Worm (Caenorhabditis elegans) whole organism, L2 larva: ENCODE data around the gene srh-231.

Experiments used
- F13H6.1 ChIP-seq: sonication (generic microtip); optimal IDR thresholded peaks from 2 replicates; lab custom pipeline; 2016; ENCODE audit warnings: missing genetic modification characterization, missing compliant biosample characterization
- Y55F3AM.14 ChIP-seq: fragments of 200-800 bp; sonication (Bioruptor generic); optimal IDR thresholded peaks from 2 replicates; lab custom pipeline; 2018; ENCODE audit warnings: mild to moderate bottlenecking, missing genetic modification characterization, missing compliant biosample characterization
- ZK546.5 ChIP-seq: sonication (generic microtip); optimal IDR thresholded peaks from 2 replicates; lab custom pipeline; 2017; ENCODE audit warnings: missing biosample characterization, missing genetic modification characterization
- alr-1 ChIP-seq: fragments of 150-350 bp; optimal IDR thresholded peaks from 2 replicates; lab custom pipeline; 2014; ENCODE audit warnings: missing biosample characterization, missing genetic modification characterization
- aly-2 ChIP-seq: fragments of 150-350 bp; optimal IDR thresholded peaks from 2 replicates; lab custom pipeline; 2014; ENCODE audit warnings: missing biosample characterization, missing genetic modification characterization
- blmp-1 ChIP-seq: sonication (generic microtip); optimal IDR thresholded peaks from 2 replicates; lab custom pipeline; 2017; ENCODE audit warnings: missing genetic modification characterization, mild to moderate bottlenecking, missing compliant biosample characterization, antibody characterized with exemption, moderate library complexity; ENCODE audit not compliant: insufficient read depth
- ceh-16 ChIP-seq: fragments of 150-350 bp; optimal IDR thresholded peaks from 2 replicates; lab custom pipeline; 2014; ENCODE audit warnings: missing biosample characterization, missing genetic modification characterization
- ceh-82 ChIP-seq: fragments of 150-350 bp; optimal IDR thresholded peaks from 2 replicates; lab custom pipeline; 2014; ENCODE audit warnings: missing biosample characterization, missing genetic modification characterization
- crh-2 ChIP-seq: sonication (generic microtip); optimal IDR thresholded peaks from 2 replicates; lab custom pipeline; 2017; ENCODE audit warnings: missing biosample characterization, missing genetic modification characterization
- egl-27 ChIP-seq: sonication (generic microtip); optimal IDR thresholded peaks from 3 replicates; lab custom pipeline; 2017; ENCODE audit warnings: missing biosample characterization, missing genetic modification reagents, missing genetic modification characterization
- elt-1 ChIP-seq: fragments of 150-350 bp; optimal IDR thresholded peaks from 2 replicates; lab custom pipeline; 2014; ENCODE audit warnings: missing biosample characterization, missing genetic modification characterization
- elt-3 ChIP-seq: sonication (generic microtip); optimal IDR thresholded peaks from 2 replicates; lab custom pipeline; 2017; ENCODE audit warnings: missing biosample characterization, missing genetic modification characterization
- fos-1 ChIP-seq: fragments of 150-350 bp; optimal IDR thresholded peaks from 2 replicates; lab custom pipeline; 2014; ENCODE audit warnings: missing biosample characterization, missing genetic modification characterization
- lin-11 ChIP-seq: fragments of 150-350 bp; sonication (generic microtip); optimal IDR thresholded peaks from 2 replicates; lab custom pipeline; 2014; ENCODE audit warnings: missing biosample characterization, missing genetic modification characterization, inconsistent platforms, mixed read lengths
- lin-13 ChIP-seq: fragments of 150-350 bp; optimal IDR thresholded peaks from 2 replicates; lab custom pipeline; 2014; ENCODE audit warnings: missing biosample characterization, missing genetic modification reagents, missing genetic modification characterization
- lin-39 ChIP-seq: fragments of 150-350 bp; optimal IDR thresholded peaks from 2 replicates; lab custom pipeline; 2014; ENCODE audit warnings: missing biosample characterization, missing genetic modification reagents, missing genetic modification characterization
- lsy-2 ChIP-seq, 2 experiments: fragments of 150-350 bp in 1 of 2; sonication (generic microtip) in 1 of 2; optimal IDR thresholded peaks; 2 replicates each; lab custom pipeline; 2014 to 2017; ENCODE audit warnings: missing biosample characterization in 2 of 2, missing genetic modification characterization in 2 of 2
- mab-5 ChIP-seq: fragments of 150-350 bp; optimal IDR thresholded peaks from 2 replicates; lab custom pipeline; 2014; ENCODE audit warnings: missing biosample characterization, missing genetic modification characterization
- mdl-1 ChIP-seq, 2 experiments: fragments of 150-350 bp in 1 of 2; sonication (generic microtip) in 1 of 2; optimal IDR thresholded peaks; 2 replicates each; lab custom pipeline; 2017; ENCODE audit warnings: missing biosample characterization in 2 of 2, missing genetic modification characterization in 2 of 2
- nhr-10 ChIP-seq: sonication (generic microtip); optimal IDR thresholded peaks from 2 replicates; lab custom pipeline; 2017; ENCODE audit warnings: missing biosample characterization, missing genetic modification characterization
- nhr-11 ChIP-seq: fragments of 150-350 bp; optimal IDR thresholded peaks from 2 replicates; lab custom pipeline; 2014; ENCODE audit warnings: missing biosample characterization, missing genetic modification characterization
- nhr-12 ChIP-seq: fragments of 150-350 bp; optimal IDR thresholded peaks from 2 replicates; lab custom pipeline; 2014; ENCODE audit warnings: missing biosample characterization, missing genetic modification characterization
- nhr-129 ChIP-seq: fragments of 150-350 bp; optimal IDR thresholded peaks from 2 replicates; lab custom pipeline; 2014; ENCODE audit warnings: missing biosample characterization, missing genetic modification characterization
- nhr-21 ChIP-seq: fragments of 150-350 bp; optimal IDR thresholded peaks from 2 replicates; lab custom pipeline; 2014; ENCODE audit warnings: missing biosample characterization, missing genetic modification characterization
- nhr-23 ChIP-seq: fragments of 150-350 bp; optimal IDR thresholded peaks from 2 replicates; lab custom pipeline; 2014; ENCODE audit warnings: missing biosample characterization, missing genetic modification reagents, missing genetic modification characterization
- nhr-25 ChIP-seq: fragments of 150-350 bp; sonication (generic microtip); optimal IDR thresholded peaks from 3 replicates; lab custom pipeline; 2014; ENCODE audit warnings: missing biosample characterization, missing genetic modification characterization
- nhr-6 ChIP-seq: fragments of 150-350 bp; optimal IDR thresholded peaks from 2 replicates; lab custom pipeline; 2014; ENCODE audit warnings: missing biosample characterization, missing genetic modification characterization
- nhr-77 ChIP-seq: fragments of 150-350 bp; optimal IDR thresholded peaks from 2 replicates; lab custom pipeline; 2014; ENCODE audit warnings: missing biosample characterization, missing genetic modification characterization
- skn-1 ChIP-seq: sonication (generic microtip); optimal IDR thresholded peaks from 2 replicates; lab custom pipeline; 2017; ENCODE audit warnings: missing biosample characterization, missing genetic modification characterization
- snpc-4 ChIP-seq: fragments of 150-350 bp; optimal IDR thresholded peaks from 2 replicates; lab custom pipeline; 2014; ENCODE audit warnings: missing biosample characterization, missing genetic modification characterization
- unc-39 ChIP-seq: fragments of 150-350 bp; optimal IDR thresholded peaks from 2 replicates; lab custom pipeline; 2014; ENCODE audit warnings: missing biosample characterization, missing genetic modification characterization
- unc-55 ChIP-seq: fragments of 150-350 bp; sonication (generic microtip); optimal IDR thresholded peaks from 3 replicates; lab custom pipeline; 2014; ENCODE audit warnings: missing biosample characterization, missing genetic modification reagents, missing genetic modification characterization
- zag-1 ChIP-seq: fragments of 150-350 bp; optimal IDR thresholded peaks from 2 replicates; lab custom pipeline; 2014; ENCODE audit warnings: missing biosample characterization, missing genetic modification characterization
- ztf-1 ChIP-seq: fragments of 200-800 bp; sonication (Bioruptor generic); conservative IDR thresholded peaks from 2 replicates; pipeline ENCODE4 v1.3.6; 2022; ENCODE audit warnings: missing genetic modification characterization, missing compliant biosample characterization
- ztf-4 ChIP-seq: fragments of 150-350 bp; optimal IDR thresholded peaks from 2 replicates; lab custom pipeline; 2014; ENCODE audit warnings: missing biosample characterization, missing genetic modification characterization

srh-231 gene

ce11 chrV:7357132-7357531 is 5.1 kb upstream of the srh-231 start, which contains the start of gene C03G6.6:
C03G6.6 (plus strand) TSS chrV:7357432.
- TF ChIP-seq Y55F3AM.14 (GFP tag; lab: Kevin White, UChicago) (no peak), nhr-21 (no peak), lin-13 (GFP tag; lab: Kevin White, UChicago) (no peak), lsy-2 (tag; optimal IDR thresholded peaks at IDR 0.05; lab: Kevin White, UChicago) (no peak), unc-55 (GFP tag; lab: Kevin White, UChicago) (no peak), nhr-12 (tag; lab: Kevin White, UChicago) (no peak), fos-1 (tag; lab: Kevin White, UChicago) (no peak), aly-2 (tag; lab: Kevin White, UChicago) (no peak), blmp-1 (tag; lab: Kevin White, UChicago) (no peak), nhr-6 (no peak), zag-1 (tag; lab: Kevin White, UChicago) (no peak)

DNA sequence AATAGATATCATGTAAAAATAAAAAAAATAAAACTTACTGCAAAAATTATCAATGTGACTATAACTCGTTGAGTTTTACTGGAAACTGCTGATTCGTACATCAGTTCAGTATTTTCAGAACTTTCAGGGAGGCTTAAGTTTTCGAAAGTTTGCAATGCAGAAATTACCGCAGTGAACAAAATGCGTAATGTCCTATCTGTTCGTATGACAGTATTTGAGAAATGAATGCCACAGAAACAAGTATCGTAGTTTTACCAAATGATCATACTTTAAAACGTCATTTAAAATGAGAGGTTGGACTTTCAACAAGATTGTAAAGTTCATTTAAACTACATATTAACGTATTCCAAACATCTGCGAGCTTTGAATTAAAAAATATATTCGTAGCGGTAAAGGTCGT is 4.6 kb upstream of the srh-231 start, which contains the start of gene C03G6.21:
C03G6.21 (minus strand) TSS at position 101 of the 400 bp plus-strand sequence.
- TF ChIP-seq egl-27 (tag; lab: Kevin White, UChicago), result no peak
- no peak for TF ChIP-seq ztf-1 (GFP tag; lab: Robert Waterston, UW)
- no peak for TF ChIP-seq nhr-25
- TF ChIP-seq nhr-12 (tag; lab: Kevin White, UChicago), result no peak
- no peak for TF ChIP-seq elt-3 (tag; lab: Kevin White, UChicago)
- TF ChIP-seq nhr-11 (tag; lab: Kevin White, UChicago), result no peak
- TF ChIP-seq zag-1 (tag; lab: Kevin White, UChicago), result no peak
- no peak for TF ChIP-seq ZK546.5
- TF ChIP-seq lin-11 (tag; lab: Kevin White, UChicago), result no peak
- TF ChIP-seq nhr-129 (tag; lab: Kevin White, UChicago), result no peak
- TF ChIP-seq F13H6.1 (tag; lab: Kevin White, UChicago), result no peak
- no peak for TF ChIP-seq lin-13 (GFP tag; lab: Kevin White, UChicago)
- TF ChIP-seq alr-1 (tag; lab: Kevin White, UChicago), result no peak
- no peak for TF ChIP-seq unc-39
- TF ChIP-seq elt-1 (tag; lab: Kevin White, UChicago), result no peak
- TF ChIP-seq nhr-10, result no peak
- TF ChIP-seq nhr-77 (tag; lab: Kevin White, UChicago), result no peak
- TF ChIP-seq snpc-4 (tag; lab: Kevin White, UChicago), result no peak

DNA sequence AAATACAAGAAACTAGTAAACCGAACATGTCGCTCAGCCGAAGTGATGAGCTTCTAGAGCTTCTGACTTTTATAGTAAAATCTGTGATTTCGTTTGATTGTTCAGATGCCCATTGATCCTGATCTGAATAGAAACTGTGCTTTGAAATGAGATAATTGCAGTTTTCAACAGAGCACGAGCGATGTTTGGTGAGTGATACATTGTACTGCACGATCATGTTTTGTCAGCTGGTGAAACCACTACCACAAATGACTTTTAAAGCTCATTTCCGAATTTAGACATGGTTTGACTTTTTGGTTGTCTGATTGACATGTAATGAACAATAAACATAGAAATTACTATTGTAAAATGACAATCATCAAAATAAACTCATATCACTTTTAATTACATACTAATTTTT is 3.4 kb upstream of the srh-231 start, which contains the start of gene tag-293:
tag-293 (minus strand) TSS at position 101 of the 400 bp plus-strand sequence.
- TF ChIP-seq lin-39 (tag; lab: Kevin White, UChicago), result no peak
- TF ChIP-seq nhr-23 (tag; lab: Kevin White, UChicago), result no peak
- TF ChIP-seq nhr-6, result no peak
- TF ChIP-seq aly-2 (tag; lab: Kevin White, UChicago), result no peak

- TF ChIP-seq ceh-82 (tag; lab: Kevin White, UChicago) (no peak), zag-1 (tag; lab: Kevin White, UChicago) (no peak), nhr-10 (no peak), skn-1 (no peak), crh-2 (no peak), Y55F3AM.14 (GFP tag; lab: Kevin White, UChicago) (no peak), blmp-1 (tag; lab: Kevin White, UChicago) (no peak), alr-1 (tag; lab: Kevin White, UChicago) (no peak), ztf-4 (tag; lab: Kevin White, UChicago) (no peak), elt-1 (tag; lab: Kevin White, UChicago) (no peak), mab-5 (tag; lab: Kevin White, UChicago) (no peak), nhr-25 (no peak), nhr-129 (tag; lab: Kevin White, UChicago) (no peak)
These were observed 1.6 kb upstream of the srh-231 start for ce11 chrV:7353602-7354001.

ce11 chrV:7349541-7349940 is 2.5 kb downstream of the srh-231 start, which contains the start of gene nhr-149:
nhr-149 (minus strand) TSS chrV:7349641.
- TF ChIP-seq F13H6.1 (tag; lab: Kevin White, UChicago) (no peak), ztf-4 (tag; lab: Kevin White, UChicago) (no peak), egl-27 (tag; lab: Kevin White, UChicago) (no peak), fos-1 (tag; lab: Kevin White, UChicago) (no peak), aly-2 (tag; lab: Kevin White, UChicago) (no peak), lin-39 (tag; lab: Kevin White, UChicago) (no peak), Y55F3AM.14 (GFP tag; lab: Kevin White, UChicago) (no peak), nhr-21 (no peak), mdl-1 (tag; optimal IDR thresholded peaks at IDR 0.05; lab: Kevin White, UChicago) (no peak), skn-1 (no peak), nhr-25 (no peak), ceh-16 (tag; lab: Kevin White, UChicago) (no peak), elt-3 (tag; lab: Kevin White, UChicago) (no peak)
